Fruit fly (Drosophila melanogaster): ENCODE measurements around the gene C1GalTA.

C1GalTA gene

dm6 chr2L:8984614-8985318 lies 33.8 kb upstream of the C1GalTA start, which contains the start of gene CG13101 (continued):
- TF ChIP-seq CG12659 (GFP tag; optimal IDR thresholded peaks at IDR 0.05) (peak; percentile 94), dimm (GFP tag; IDR thresholded peaks at IDR 0.05) (peak; percentile 72), D19B (GFP tag; optimal IDR thresholded peaks at IDR 0.05) (peak; percentile 77), Gsc (GFP tag; IDR thresholded peaks at IDR 0.05) (no peak), disco-r (GFP tag; optimal IDR thresholded peaks at IDR 0.05) (peak; percentile 74), ro (GFP tag; IDR thresholded peaks at IDR 0.05) (peak; percentile 87), CkIIα-i1 (GFP tag; IDR thresholded peaks at IDR 0.05) (peak; percentile 51; the same call in 1 of the 2 replicates), CG2889 (GFP tag; IDR thresholded peaks at IDR 0.05) (peak; percentile 88), CG11247 (GFP tag; IDR thresholded peaks at IDR 0.05) (peak; percentile 85), Xbp1 (GFP tag; optimal IDR thresholded peaks at IDR 0.05) (peak; percentile 91), CG34224 (GFP tag; IDR thresholded peaks at IDR 0.05; ENCODE audit: partially characterized antibody) (0 out of 3 replicates have a peak, but pooled peaks have one; percentile 9), CG4707 (GFP tag; optimal IDR thresholded peaks at IDR 0.05) (peak; percentile 57), CG3847 (GFP tag; IDR thresholded peaks at IDR 0.05) (peak; percentile 94), CG1832 (GFP tag; optimal IDR thresholded peaks at IDR 0.05) (no peak), Doc3 (GFP tag; IDR thresholded peaks at IDR 0.05; ENCODE audit: partially characterized antibody) (no peak), D (optimal IDR thresholded peaks at IDR 0.05) (no peak), D (GFP tag; optimal IDR thresholded peaks at IDR 0.05) (peak; percentile 89), CoRest (tag; optimal IDR thresholded peaks at IDR 0.05) (peak; percentile 94), CG12769 (tag; optimal IDR thresholded peaks at IDR 0.05) (peak; percentile 90), CG14050 (GFP tag; IDR thresholded peaks at IDR 0.05) (peak; percentile 89), salm (tag; optimal IDR thresholded peaks at IDR 0.05) (peak; percentile 88), CG13775 (GFP tag; optimal IDR thresholded peaks at IDR 0.05) (peak; percentile 89), Dll (GFP tag; IDR thresholded peaks at IDR 0.05; ENCODE audit: partially characterized antibody) (no peak), otp (GFP tag; IDR thresholded peaks at IDR 0.05) (peak; percentile 86), CG16815 (GFP tag; optimal IDR thresholded peaks at IDR 0.05) (peak; percentile 76), CG7745 (tag; optimal IDR thresholded peaks at IDR 0.05) (peak; percentile 80), Sox102F (GFP tag; optimal IDR thresholded peaks at IDR 0.05) (peak; percentile 86), pros (GFP tag; optimal IDR thresholded peaks at IDR 0.05) (peak; percentile 21), CG7963 (GFP tag; IDR thresholded peaks at IDR 0.05; ENCODE audit: partially characterized antibody) (no peak), kni (GFP tag; optimal IDR thresholded peaks at IDR 0.05) (no peak), mirr (GFP tag; optimal IDR thresholded peaks at IDR 0.05) (no peak), CG4282 (GFP tag; optimal IDR thresholded peaks at IDR 0.05) (peak; percentile 23), zf30C (GFP tag; optimal IDR thresholded peaks at IDR 0.05) (peak; percentile 75), cato (GFP tag; optimal IDR thresholded peaks at IDR 0.05; ENCODE audit: borderline replicate concordance) (peak; percentile 76), CG2116 (GFP tag; optimal IDR thresholded peaks at IDR 0.05) (peak; percentile 72), phol (tag; optimal IDR thresholded peaks at IDR 0.05) (peak; percentile 91), gro (GFP tag; optimal IDR thresholded peaks at IDR 0.05) (peak; percentile 81), Nf-YC (tag; optimal IDR thresholded peaks at IDR 0.05) (peak; percentile 71), CG4328 (GFP tag; optimal IDR thresholded peaks at IDR 0.05) (peak; percentile 24), CG18619 (GFP tag; optimal IDR thresholded peaks at IDR 0.05) (peak; percentile 87), CG30020 (tag; optimal IDR thresholded peaks at IDR 0.05) (peak; percentile 61), E2f1 (GFP tag; IDR thresholded peaks at IDR 0.05) (peak; percentile 95), Taf1 (GFP tag; IDR thresholded peaks at IDR 0.05) (peak; percentile 85), rib (GFP tag; IDR thresholded peaks at IDR 0.05) (peak; percentile 93), CG31365 (tag; optimal IDR thresholded peaks at IDR 0.05) (peak; percentile 63), CTCF (GFP tag; optimal IDR thresholded peaks at IDR 0.05) (peak; percentile 50), CG8290 (GFP tag; optimal IDR thresholded peaks at IDR 0.05) (peak; percentile 68), CG8290 (tag; optimal IDR thresholded peaks at IDR 0.05) (peak in 1 of 2 experiments; percentile 70), ind (GFP tag; optimal IDR thresholded peaks at IDR 0.05) (peak; percentile 90), CG10543 (GFP tag; optimal IDR thresholded peaks at IDR 0.05) (peak; percentile 39)

All from whole organism, embryonic.